Worm (Caenorhabditis elegans) whole organism, L4/young adult: ENCODE data around the gene mrps-34.

Source experiments
- W03F9.2 ChIP-seq: fragments of 150-350 bp; optimal IDR thresholded peaks from 2 replicates; lab custom pipeline; 2014; ENCODE audit warnings: missing biosample characterization, missing genetic modification characterization
- dao-5 ChIP-seq: sonication (generic microtip); optimal IDR thresholded peaks from 2 replicates; lab custom pipeline; 2016; ENCODE audit warnings: missing genotype, missing genetic modification characterization, moderate library complexity, missing compliant biosample characterization
- him-1 ChIP-seq: sonication (generic microtip); optimal IDR thresholded peaks from 2 replicates; lab custom pipeline; 2016; ENCODE audit warnings: missing genotype, missing genetic modification reagents, missing genetic modification characterization, missing compliant biosample characterization

Gene mrps-34

DNA sequence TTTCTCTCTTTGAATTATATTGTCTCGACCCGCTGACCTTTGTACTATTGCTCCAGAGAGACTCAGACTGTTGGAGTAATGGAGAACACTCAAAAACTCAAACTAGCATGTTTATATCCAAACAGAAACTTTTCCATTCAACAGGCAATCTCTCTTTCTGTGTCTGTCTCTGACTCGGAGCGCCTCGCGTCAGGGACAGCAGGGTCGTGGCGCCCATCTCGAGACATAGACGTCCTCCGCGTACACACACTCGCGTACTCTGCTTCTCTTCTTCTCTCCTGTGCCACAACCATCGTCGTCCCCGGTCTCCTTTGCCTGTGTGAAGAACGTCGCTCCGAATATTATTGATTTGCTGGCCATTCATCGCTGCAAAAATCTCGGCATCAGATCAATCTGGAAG is 9.7 kb upstream of the mrps-34 start:
- no peak for TF ChIP-seq dao-5 (tag; lab: Kevin White, UChicago)
- peak; percentile 20 for TF ChIP-seq W03F9.2 (tag; lab: Kevin White, UChicago)
- TF ChIP-seq him-1, result peak; percentile 32

DNA sequence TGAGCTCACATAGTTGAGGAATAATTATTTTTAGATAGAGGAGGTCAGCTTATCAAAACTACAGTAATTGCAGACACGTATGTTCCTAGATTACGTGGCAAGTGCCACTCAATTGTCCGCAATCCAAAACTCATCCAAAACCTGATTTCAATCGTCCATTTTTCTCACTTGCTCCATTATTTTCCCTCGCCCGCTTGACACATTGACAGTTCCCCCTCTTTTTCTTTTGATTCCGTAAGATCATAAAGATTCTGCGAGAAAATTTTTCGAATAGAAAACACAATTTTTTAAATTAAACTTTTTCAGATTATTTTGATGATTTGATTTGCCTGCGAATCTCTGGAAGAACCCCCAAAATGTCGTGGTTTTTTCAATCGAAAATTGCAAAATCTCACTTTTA is 6.5 kb upstream of the mrps-34 start, which contains the start of gene M88.4:
TSS of gene M88.4 (plus strand) at position 301 of the 400 bp plus-strand sequence.
- TF ChIP-seq him-1 (no peak), dao-5 (tag; lab: Kevin White, UChicago) (no peak)

DNA sequence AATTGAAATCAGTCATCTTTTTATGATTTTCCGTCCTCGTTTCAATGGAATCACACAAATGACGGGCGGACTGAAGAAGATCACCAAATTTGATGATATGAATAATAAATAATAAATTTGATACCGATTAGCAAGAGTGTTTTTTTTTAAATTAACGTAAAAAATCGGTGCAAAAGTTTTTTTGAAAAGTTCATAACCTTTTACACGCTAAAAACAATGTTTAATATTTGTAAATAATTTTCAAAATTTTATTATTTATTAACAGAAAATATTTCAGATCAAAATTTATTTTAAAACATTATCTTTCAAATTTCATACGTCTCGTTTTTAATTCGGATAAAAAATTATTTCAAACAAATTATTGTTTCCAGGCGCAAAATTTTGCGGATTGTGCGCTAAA is 2.7 kb upstream of the mrps-34 start, which contains the start of gene M88.3:
TSS of gene M88.3 (minus strand) at position 101 of the 400 bp plus-strand sequence.
- TF ChIP-seq W03F9.2 (tag; lab: Kevin White, UChicago), result no peak

DNA sequence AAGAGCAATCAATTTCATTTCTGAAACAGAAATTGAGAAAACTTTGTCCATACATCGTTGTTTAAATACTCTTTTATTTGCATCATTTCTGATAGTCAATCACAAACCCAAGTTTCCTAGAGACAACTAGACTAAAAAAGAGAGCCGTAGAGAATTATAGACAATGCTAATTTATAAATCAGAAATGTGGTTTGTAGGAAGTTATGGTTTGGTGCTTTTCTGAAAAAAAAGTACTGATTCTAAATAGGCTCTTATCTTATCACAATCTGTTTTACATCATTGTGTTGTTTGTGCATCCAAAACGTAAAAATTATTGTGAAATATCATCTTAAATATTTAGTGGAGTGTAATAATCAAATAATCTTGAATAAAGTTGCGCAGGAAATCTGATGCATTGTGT is 1.6 kb downstream of the mrps-34 start, which contains the start of gene ugt-62:
TSS of gene ugt-62 (minus strand) at position 20 of the 400 bp plus-strand sequence.
- TF ChIP-seq him-1 (no peak), dao-5 (tag; lab: Kevin White, UChicago) (no peak)

DNA sequence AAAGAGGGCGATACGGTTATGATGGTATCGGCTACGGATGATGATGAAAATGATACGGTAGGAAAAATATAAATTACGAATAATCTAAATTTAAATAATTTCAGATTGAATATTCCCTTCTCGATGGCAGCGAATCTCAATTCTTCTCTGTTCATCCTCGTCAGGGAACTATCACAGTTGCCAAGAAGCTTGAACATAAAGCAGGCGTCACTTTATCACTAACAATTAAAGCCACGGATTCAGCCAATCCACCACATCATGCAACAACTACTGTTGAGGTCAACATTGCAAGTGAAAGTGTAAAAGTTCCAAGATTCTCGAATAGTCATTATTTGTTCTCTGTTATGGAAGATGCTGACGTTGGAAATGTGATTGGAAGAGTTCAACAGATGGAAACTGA is 11.3 kb downstream of the mrps-34 start:
- TF ChIP-seq him-1 (no peak), W03F9.2 (tag; lab: Kevin White, UChicago) (no peak), dao-5 (tag; lab: Kevin White, UChicago) (no peak)

- TF ChIP-seq W03F9.2 (tag; lab: Kevin White, UChicago) (no peak), him-1 (no peak), dao-5 (tag; lab: Kevin White, UChicago) (no peak)
These were observed 16.3 kb downstream of the mrps-34 start for ce11 chrIII:4525998-4526397.

DNA sequence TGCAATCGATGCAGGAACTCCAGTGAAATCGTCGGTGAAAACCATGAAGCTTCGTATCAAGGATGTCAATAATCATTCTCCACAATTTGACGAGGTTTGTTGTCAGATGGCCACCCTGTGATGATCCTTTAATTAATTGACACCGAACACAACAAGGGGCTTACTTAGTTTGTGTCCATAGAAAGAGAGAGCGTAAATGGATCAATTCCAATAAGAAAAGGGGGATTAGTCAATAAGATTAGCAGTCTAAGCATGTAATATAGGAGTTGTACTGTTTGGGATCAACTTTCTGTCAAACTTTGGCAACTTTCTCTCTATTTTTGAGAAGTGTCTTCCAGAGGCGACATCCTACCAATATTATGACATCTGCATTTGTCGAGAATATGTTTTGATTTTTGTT is 18.2 kb downstream of the mrps-34 start:
- TF ChIP-seq him-1, result no peak
- no peak for TF ChIP-seq W03F9.2 (tag; lab: Kevin White, UChicago)
- no peak for TF ChIP-seq dao-5 (tag; lab: Kevin White, UChicago)

DNA sequence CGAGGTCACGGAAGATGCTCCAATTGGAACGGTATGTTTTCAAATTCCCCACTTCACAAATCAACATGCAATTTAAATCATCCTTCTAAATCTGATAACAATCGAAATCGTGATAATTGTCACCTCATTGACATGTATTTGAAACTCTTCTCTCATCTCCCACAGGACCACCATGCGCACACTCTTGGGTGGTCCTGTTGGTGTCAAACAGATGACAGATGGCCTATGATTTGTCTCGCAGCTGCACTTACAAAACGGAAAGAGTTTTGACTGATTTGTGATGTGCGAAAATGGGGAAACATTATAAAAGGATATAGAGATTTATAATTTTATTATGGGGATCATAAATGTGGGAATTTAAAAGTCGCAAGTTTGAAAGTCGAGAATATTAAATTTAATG is 18.8 kb downstream of the mrps-34 start:
- TF ChIP-seq him-1 (no peak), W03F9.2 (tag; lab: Kevin White, UChicago) (no peak), dao-5 (tag; lab: Kevin White, UChicago) (no peak)

ce11 chrIII:4520057-4520456 is 22.2 kb downstream of the mrps-34 start, which contains the start of gene cdh-4:
Gene cdh-4, plus strand, starts transcription at chrIII:4520357.
- TF ChIP-seq dao-5 (tag; lab: Kevin White, UChicago) (no peak), him-1 (no peak), W03F9.2 (tag; lab: Kevin White, UChicago) (no peak)

DNA sequence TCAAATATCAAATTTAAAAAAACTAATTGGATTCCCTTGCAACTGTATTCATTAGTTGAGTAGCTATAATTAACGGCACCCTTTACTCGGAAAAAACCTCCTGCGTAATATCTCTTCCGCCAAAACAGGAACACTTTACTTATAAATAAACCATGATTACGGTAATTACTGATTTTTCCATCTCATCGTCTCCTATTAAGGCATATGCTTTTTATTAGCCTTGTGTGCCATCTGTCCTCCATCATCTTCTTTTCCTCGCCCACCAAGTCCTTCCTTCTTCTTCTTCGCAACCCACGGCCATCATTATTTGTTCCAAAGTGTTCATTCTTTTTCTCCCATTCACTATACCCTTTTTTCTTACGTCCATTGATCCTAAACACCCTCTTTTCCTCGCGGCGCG is 22.8 kb downstream of the mrps-34 start:
- TF ChIP-seq dao-5 (tag; lab: Kevin White, UChicago), result no peak
- no peak for TF ChIP-seq W03F9.2 (tag; lab: Kevin White, UChicago)
- TF ChIP-seq him-1, result no peak

DNA sequence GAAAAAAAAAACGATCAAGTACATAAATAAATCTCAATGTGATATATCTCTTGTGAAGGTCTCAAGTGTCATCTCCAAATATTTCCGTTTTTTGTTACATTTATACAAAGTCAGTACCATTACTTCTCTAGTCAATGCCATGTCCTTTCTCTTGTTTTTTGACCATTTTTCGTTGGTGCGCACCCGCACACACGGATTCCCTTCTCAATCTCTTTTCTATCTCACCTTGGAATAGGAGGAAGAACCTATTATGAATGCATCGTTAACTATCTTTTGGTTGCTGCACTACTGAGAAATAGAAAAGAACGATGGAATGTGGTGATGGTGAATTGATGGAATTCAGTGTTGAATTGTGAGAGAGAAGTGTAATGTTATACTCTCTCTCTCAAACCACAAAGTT is 24.5 kb downstream of the mrps-34 start:
- TF ChIP-seq W03F9.2 (tag; lab: Kevin White, UChicago) (no peak), him-1 (no peak), dao-5 (tag; lab: Kevin White, UChicago) (no peak)

ce11 chrIII:4515173-4515572 is 27.1 kb downstream of the mrps-34 start:
- TF ChIP-seq dao-5 (tag; lab: Kevin White, UChicago), result no peak
- TF ChIP-seq him-1, result no peak
- no peak for TF ChIP-seq W03F9.2 (tag; lab: Kevin White, UChicago)

- TF ChIP-seq him-1 (peak; percentile 42), W03F9.2 (tag; lab: Kevin White, UChicago) (no peak), dao-5 (tag; lab: Kevin White, UChicago) (no peak)
These were observed 28.3 kb downstream of the mrps-34 start for ce11 chrIII:4513926-4514325.

DNA sequence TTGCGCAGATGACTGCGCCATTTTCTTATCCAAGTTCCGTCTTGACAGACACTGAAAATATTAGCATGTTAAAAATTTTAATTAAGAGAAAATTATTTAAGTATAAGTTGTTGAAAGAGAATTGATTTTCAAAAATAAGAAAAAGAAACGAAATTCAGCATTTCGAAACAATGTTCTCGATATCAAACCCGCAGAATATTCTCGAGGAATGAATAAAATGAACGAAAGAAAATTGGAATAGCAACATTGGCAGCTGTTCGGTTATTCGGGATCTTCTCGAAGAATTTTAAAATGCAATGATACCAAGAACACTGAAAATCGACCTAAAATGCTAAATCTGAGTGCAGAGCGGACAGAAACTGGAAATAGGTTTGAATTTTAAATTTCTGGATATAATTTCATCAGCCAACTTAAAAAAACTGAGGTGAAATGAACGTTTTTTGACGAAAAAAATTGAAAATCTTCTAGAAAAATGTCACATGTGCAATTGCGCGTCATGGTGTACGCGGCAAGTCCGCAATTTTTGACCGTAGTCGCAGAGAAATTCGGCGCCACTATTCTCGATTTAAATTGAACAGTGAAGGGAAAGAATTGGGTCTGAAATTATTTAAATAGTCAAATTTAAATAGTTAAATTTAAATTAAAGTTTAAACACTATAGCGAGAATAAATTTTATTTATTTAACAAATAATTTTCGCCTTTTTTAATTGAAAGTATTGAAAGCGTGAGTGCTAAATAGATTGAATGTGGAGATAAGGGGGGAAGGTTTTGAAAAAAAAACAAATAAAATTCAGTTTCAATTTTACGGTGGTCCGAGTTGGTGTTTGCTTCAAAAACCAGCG is 34.0 kb downstream of the mrps-34 start, which contains the start of the genes cct-5 and F25F2.1:
TSS of gene cct-5 (minus strand) at position 51 of the 842 bp plus-strand sequence.
TSS of gene F25F2.1 (plus strand) at position 792 of the 842 bp plus-strand sequence.
- TF ChIP-seq dao-5 (tag; lab: Kevin White, UChicago) (no peak), him-1 (peak; percentile 69), W03F9.2 (tag; lab: Kevin White, UChicago) (peak; percentile 87)
